Fruit fly (Drosophila melanogaster) whole organism, wandering third instar larva: Measurements from ENCODE around the gene CG3819.

Experiments used
- Abd-B ChIP-seq: fragments of >200 bp; optimal IDR thresholded peaks from 2 replicates; lab custom pipeline; 2017; ENCODE audit warnings: missing biosample characterization, missing genetic modification characterization
- GATAd ChIP-seq: sonication (Bioruptor generic); optimal IDR thresholded peaks from 2 replicates; lab custom pipeline; 2016; ENCODE audit warnings: missing biosample characterization, missing genetic modification characterization
- Hr78 ChIP-seq: fragments of >200 bp; optimal IDR thresholded peaks from 2 replicates; lab custom pipeline; 2017; ENCODE audit warnings: missing biosample characterization, missing genetic modification characterization
- N ChIP-seq: fragments of >200 bp; optimal IDR thresholded peaks from 2 replicates; lab custom pipeline; 2018; ENCODE audit warnings: missing biosample characterization, missing external identifiers, missing genetic modification characterization
- Sp1 ChIP-seq: fragments of 200-800 bp; sonication (Bioruptor generic); optimal IDR thresholded peaks from 3 replicates; lab custom pipeline; 2019; ENCODE audit warnings: missing biosample characterization, mild to moderate bottlenecking, missing genetic modification characterization, moderate library complexity
- br ChIP-seq: fragments of 200-800 bp; sonication (Bioruptor generic); optimal IDR thresholded peaks from 2 replicates; lab custom pipeline; 2016; ENCODE audit warnings: missing biosample characterization, missing genetic modification characterization
- dmrt93B ChIP-seq: fragments of 200-800 bp; sonication (Bioruptor generic); optimal IDR thresholded peaks from 2 replicates; lab custom pipeline; 2018; ENCODE audit warnings: missing biosample characterization, mild to moderate bottlenecking, missing genetic modification characterization
- h ChIP-seq: fragments of 200-800 bp; sonication (Bioruptor generic); optimal IDR thresholded peaks from 3 replicates; lab custom pipeline; 2016; ENCODE audit warnings: missing biosample characterization, mild to moderate bottlenecking, missing genetic modification characterization
- pan ChIP-seq: fragments of >200 bp; optimal IDR thresholded peaks from 2 replicates; lab custom pipeline; 2017
- sage ChIP-seq: fragments of 200-800 bp; sonication (Bioruptor generic); optimal IDR thresholded peaks from 2 replicates; lab custom pipeline; 2016; ENCODE audit warnings: missing biosample characterization, mild to moderate bottlenecking, missing genetic modification characterization
- usp ChIP-seq: fragments of >200 bp; optimal IDR thresholded peaks from 2 replicates; lab custom pipeline; 2017; ENCODE audit warnings: missing biosample characterization, missing genetic modification characterization

dm6 chr3L:18891986-18892385, 29.9 kb downstream of the CG3819 start, which contains the start of gene NijB:
- no peak for TF ChIP-seq Abd-B (GFP tag; lab: Kevin White, UChicago)
- TF ChIP-seq sage (GFP tag; lab: Kevin White, UChicago): peak; percentile 5
- no peak for TF ChIP-seq N
- no peak for TF ChIP-seq Hr78 (GFP tag; lab: Kevin White, UChicago)
- TF ChIP-seq usp (GFP tag; lab: Kevin White, UChicago): no peak
- no peak for TF ChIP-seq h (GFP tag; lab: Kevin White, UChicago)
- TF ChIP-seq GATAd (GFP tag; lab: Kevin White, UChicago): no peak
- TF ChIP-seq pan: no peak
- TF ChIP-seq dmrt93B (GFP tag; lab: Kevin White, UChicago): no peak
- no peak for TF ChIP-seq Sp1
- TF ChIP-seq br: no peak
